Worm (Caenorhabditis elegans) whole organism, L3 larva: Measurements from ENCODE around the gene serp-1.1.

Experiments
- R02D3.7 ChIP-seq: fragments of 150-350 bp; optimal IDR thresholded peaks from 2 replicates; lab custom pipeline; 2014; ENCODE audit warnings: missing biosample characterization, missing genetic modification characterization
- ZK546.5 ChIP-seq: sonication (generic microtip); optimal IDR thresholded peaks from 2 replicates; lab custom pipeline; 2017; ENCODE audit warnings: missing biosample characterization, missing genetic modification characterization
- ceh-16 ChIP-seq: sonication (generic microtip); optimal IDR thresholded peaks from 2 replicates; lab custom pipeline; 2017; ENCODE audit warnings: missing biosample characterization, missing genetic modification characterization
- ceh-28 ChIP-seq: fragments of 150-350 bp; optimal IDR thresholded peaks from 2 replicates; lab custom pipeline; 2014; ENCODE audit warnings: missing biosample characterization, missing genetic modification reagents, missing genetic modification characterization
- ceh-82 ChIP-seq: fragments of 150-350 bp; optimal IDR thresholded peaks from 2 replicates; lab custom pipeline; 2014; ENCODE audit warnings: missing biosample characterization, missing genetic modification characterization
- daf-12 ChIP-seq: fragments of 150-350 bp; optimal IDR thresholded peaks from 2 replicates; lab custom pipeline; 2014; ENCODE audit warnings: missing biosample characterization, missing genetic modification reagents, missing genetic modification characterization
- egl-27 ChIP-seq: sonication (generic microtip); optimal IDR thresholded peaks from 4 replicates; lab custom pipeline; 2017; ENCODE audit warnings: missing biosample characterization, missing genetic modification reagents, missing genetic modification characterization
- egl-5 ChIP-seq: fragments of 150-350 bp; optimal IDR thresholded peaks from 2 replicates; lab custom pipeline; 2017; ENCODE audit warnings: missing biosample characterization, missing genetic modification reagents, missing genetic modification characterization, inconsistent platforms
- elt-1 ChIP-seq: fragments of 150-350 bp; optimal IDR thresholded peaks from 2 replicates; lab custom pipeline; 2014; ENCODE audit warnings: missing biosample characterization, missing genetic modification characterization
- elt-2 ChIP-seq: sonication (generic microtip); optimal IDR thresholded peaks from 2 replicates; lab custom pipeline; 2016; ENCODE audit warnings: missing genetic modification reagents, mild to moderate bottlenecking, missing genetic modification characterization, missing compliant biosample characterization
- eor-1 ChIP-seq, 2 experiments: fragments of 150-350 bp; optimal IDR thresholded peaks; 2 replicates each; lab custom pipeline; 2014 to 2018; ENCODE audit warnings: missing biosample characterization in 2 of 2, missing genetic modification characterization in 2 of 2
- fkh-10 ChIP-seq: sonication (generic microtip); optimal IDR thresholded peaks from 2 replicates; lab custom pipeline; 2017; ENCODE audit warnings: missing biosample characterization, missing genetic modification reagents, missing genetic modification characterization
- fkh-2 ChIP-seq: fragments of 150-350 bp; optimal IDR thresholded peaks from 2 replicates; lab custom pipeline; 2014; ENCODE audit warnings: missing biosample characterization, missing genetic modification reagents, missing genetic modification characterization
- fos-1 ChIP-seq: fragments of 150-350 bp; optimal IDR thresholded peaks from 2 replicates; lab custom pipeline; 2014; ENCODE audit warnings: missing biosample characterization, missing genetic modification characterization
- jun-1 ChIP-seq: fragments of 150-350 bp; optimal IDR thresholded peaks from 2 replicates; lab custom pipeline; 2014; ENCODE audit warnings: missing biosample characterization, missing genetic modification reagents, missing genetic modification characterization
- lin-15B ChIP-seq: fragments of 150-350 bp; optimal IDR thresholded peaks from 2 replicates; lab custom pipeline; 2014; ENCODE audit warnings: missing biosample characterization, missing genetic modification characterization
- lin-39 ChIP-seq: fragments of 150-350 bp; optimal IDR thresholded peaks from 2 replicates; lab custom pipeline; 2018; ENCODE audit warnings: missing biosample characterization, missing genetic modification reagents, missing genetic modification characterization
- lsy-12 ChIP-seq: sonication (generic microtip); optimal IDR thresholded peaks from 2 replicates; lab custom pipeline; 2016; ENCODE audit warnings: mild to moderate bottlenecking, missing genetic modification characterization, missing compliant biosample characterization
- mdl-1 ChIP-seq: fragments of 150-350 bp; optimal IDR thresholded peaks from 2 replicates; lab custom pipeline; 2014; ENCODE audit warnings: missing biosample characterization, missing genetic modification characterization
- mml-1 ChIP-seq: fragments of 150-350 bp; sonication (generic microtip); optimal IDR thresholded peaks from 3 replicates; lab custom pipeline; 2014; ENCODE audit warnings: missing biosample characterization, missing genetic modification characterization
- nfya-1 ChIP-seq: sonication (generic microtip); optimal IDR thresholded peaks from 2 replicates; lab custom pipeline; 2017; ENCODE audit warnings: missing genetic modification characterization, mild to moderate bottlenecking, missing compliant biosample characterization, antibody characterized with exemption, moderate library complexity; ENCODE audit not compliant: insufficient read depth
- nhr-12 ChIP-seq: fragments of 150-350 bp; optimal IDR thresholded peaks from 2 replicates; lab custom pipeline; 2014; ENCODE audit warnings: missing biosample characterization, missing genetic modification characterization
- nhr-237 ChIP-seq: fragments of 150-350 bp; optimal IDR thresholded peaks from 2 replicates; lab custom pipeline; 2014; ENCODE audit warnings: missing biosample characterization, missing genetic modification characterization
- nhr-25 ChIP-seq: sonication (generic microtip); optimal IDR thresholded peaks from 2 replicates; lab custom pipeline; 2017; ENCODE audit warnings: missing biosample characterization, missing genetic modification characterization
- nhr-28 ChIP-seq: fragments of 150-350 bp; optimal IDR thresholded peaks from 2 replicates; lab custom pipeline; 2014; ENCODE audit warnings: missing biosample characterization, missing genetic modification characterization
- nhr-67 ChIP-seq: fragments of 150-350 bp; optimal IDR thresholded peaks from 2 replicates; lab custom pipeline; 2014; ENCODE audit warnings: missing biosample characterization, missing genetic modification characterization
- nhr-76 ChIP-seq: fragments of 150-350 bp; sonication (generic microtip); optimal IDR thresholded peaks from 5 replicates; lab custom pipeline; 2014; ENCODE audit warnings: missing biosample characterization, missing genetic modification characterization
- pha-4 ChIP-seq: fragments of 150-350 bp; optimal IDR thresholded peaks from 2 replicates; lab custom pipeline; 2014; ENCODE audit warnings: missing biosample characterization, missing genetic modification reagents, missing genetic modification characterization
- pqm-1 ChIP-seq: fragments of 150-350 bp; optimal IDR thresholded peaks from 2 replicates; lab custom pipeline; 2017; ENCODE audit warnings: missing biosample characterization, missing genetic modification characterization, inconsistent platforms
- sea-2 ChIP-seq: fragments of 150-350 bp; sonication (generic microtip); optimal IDR thresholded peaks from 4 replicates; lab custom pipeline; 2014; ENCODE audit warnings: missing biosample characterization, missing genetic modification reagents, missing genetic modification characterization
- skn-1 ChIP-seq: fragments of 150-350 bp; optimal IDR thresholded peaks from 2 replicates; lab custom pipeline; 2014; ENCODE audit warnings: missing biosample characterization, missing genetic modification characterization
- unc-39 ChIP-seq: sonication (generic microtip); optimal IDR thresholded peaks from 4 replicates; lab custom pipeline; 2017; ENCODE audit warnings: missing biosample characterization, missing genetic modification characterization
- ztf-11 ChIP-seq: fragments of 150-350 bp; optimal IDR thresholded peaks from 2 replicates; lab custom pipeline; 2014; ENCODE audit warnings: missing biosample characterization, missing genetic modification characterization
- ztf-4 ChIP-seq: fragments of 150-350 bp; optimal IDR thresholded peaks from 2 replicates; lab custom pipeline; 2014; ENCODE audit warnings: missing biosample characterization, missing genetic modification characterization

The serp-1.1 gene

ce11 chrX:15811341-15811740, 30.0 kb upstream of the serp-1.1 start:
- no peak for TF ChIP-seq daf-12 (tag; lab: Kevin White, UChicago)
- no peak for TF ChIP-seq fkh-2 (tag; lab: Kevin White, UChicago)
- TF ChIP-seq mdl-1 (tag; lab: Kevin White, UChicago) = no peak
- no peak for TF ChIP-seq nhr-67 (tag; lab: Kevin White, UChicago)
- TF ChIP-seq nhr-25 (tag; lab: Kevin White, UChicago) = no peak
- TF ChIP-seq nhr-76 (tag; lab: Kevin White, UChicago) = no peak
- no peak for TF ChIP-seq eor-1 (tag; optimal IDR thresholded peaks at IDR 0.05; lab: Kevin White, UChicago)
- TF ChIP-seq mml-1 (tag; lab: Kevin White, UChicago) = no peak
- TF ChIP-seq ztf-11 (tag; lab: Kevin White, UChicago) = no peak
- no peak for TF ChIP-seq nfya-1 (tag; lab: Kevin White, UChicago)
- no peak for TF ChIP-seq egl-27
- no peak for TF ChIP-seq elt-1 (tag; lab: Kevin White, UChicago)
- no peak for TF ChIP-seq elt-2
- no peak for TF ChIP-seq ZK546.5 (tag; lab: Kevin White, UChicago)
- no peak for TF ChIP-seq ceh-82 (tag; lab: Kevin White, UChicago)
- TF ChIP-seq lsy-12 (tag; lab: Kevin White, UChicago) = no peak
- TF ChIP-seq nhr-237 (tag; lab: Kevin White, UChicago) = no peak
- no peak for TF ChIP-seq ceh-16
- no peak for TF ChIP-seq lin-39

- TF ChIP-seq R02D3.7 = no peak
- TF ChIP-seq ztf-4 = no peak
- TF ChIP-seq nhr-12 = no peak
- no peak for TF ChIP-seq lin-15B (tag; lab: Kevin White, UChicago)
- TF ChIP-seq, all 47 proteins: peak for 0
Observed at ce11 chrX:15814548-15814947, 26.8 kb upstream of the serp-1.1 start.

DNA sequence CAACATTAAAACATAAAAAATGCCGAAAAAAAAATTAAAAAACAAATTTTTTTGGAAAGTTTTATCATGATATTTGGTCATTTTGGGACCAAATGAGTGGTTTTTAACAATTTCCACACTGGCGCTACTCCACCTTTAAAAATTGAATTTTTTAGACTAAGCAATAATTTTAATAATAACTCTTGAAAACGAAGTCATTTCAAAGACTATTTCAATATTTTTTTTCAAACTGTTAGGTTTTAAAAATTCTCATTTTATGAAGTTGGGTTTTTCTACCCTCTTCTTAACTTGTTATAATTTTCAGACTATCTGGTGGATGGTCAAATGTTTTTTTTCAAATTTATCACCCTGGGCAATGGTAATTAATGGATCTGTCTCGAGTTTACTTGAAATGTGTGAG, 19.2 kb upstream of the serp-1.1 start, which contains the start of gene Y7A5A.8:
Gene Y7A5A.8, plus strand, starts transcription at position 301 of the 400 bp plus-strand sequence.
- TF ChIP-seq pha-4 (tag; lab: Kevin White, UChicago) (no peak), fkh-10 (no peak)

- TF ChIP-seq fos-1 (tag; lab: Kevin White, UChicago) (no peak), egl-5 (tag; lab: Kevin White, UChicago) (no peak), eor-1 (tag; optimal IDR thresholded peaks at IDR 0.05; lab: Kevin White, UChicago) (no peak), elt-2 (no peak), mdl-1 (tag; lab: Kevin White, UChicago) (no peak)
Observed at ce11 chrX:15826866-15827265, 14.5 kb upstream of the serp-1.1 start, which contains the start of gene Y7A5A.9. TSS of gene Y7A5A.9 (plus strand) at chrX:15827166.

ce11 chrX:15828059-15828458, 13.3 kb upstream of the serp-1.1 start, which contains the start of gene Y7A5A.20:
TSS of gene Y7A5A.20 (plus strand) at chrX:15828359.
- TF ChIP-seq nfya-1 (tag; lab: Kevin White, UChicago) (no peak), skn-1 (tag; lab: Kevin White, UChicago) (no peak), egl-27 (no peak), lin-15B (tag; lab: Kevin White, UChicago) (no peak), mdl-1 (tag; lab: Kevin White, UChicago) (no peak), sea-2 (no peak), fkh-2 (tag; lab: Kevin White, UChicago) (no peak), lsy-12 (tag; lab: Kevin White, UChicago) (no peak), ceh-28 (no peak), ceh-82 (tag; lab: Kevin White, UChicago) (no peak), nhr-28 (tag; lab: Kevin White, UChicago) (no peak), jun-1 (tag; lab: Kevin White, UChicago) (no peak), R02D3.7 (no peak), pqm-1 (tag; lab: Kevin White, UChicago) (no peak), elt-2 (no peak), unc-39 (tag; lab: Kevin White, UChicago) (no peak), mml-1 (tag; lab: Kevin White, UChicago) (no peak)
